Worm (Caenorhabditis elegans) whole organism, late embryonic: Measurements from ENCODE around the gene F49E10.4.

Experiments used
- K09A11.1 ChIP-seq: sonication (generic microtip); optimal IDR thresholded peaks from 2 replicates; lab custom pipeline; 2017; ENCODE audit warnings: antibody characterized with exemption, mild to moderate bottlenecking, missing genetic modification characterization, missing compliant biosample characterization; ENCODE audit not compliant: insufficient read depth
- mec-3 ChIP-seq: sonication (generic microtip); optimal IDR thresholded peaks from 2 replicates; lab custom pipeline; 2016; ENCODE audit warnings: borderline replicate concordance, missing genetic modification characterization, missing compliant biosample characterization
- nhr-232 ChIP-seq: sonication (generic microtip); optimal IDR thresholded peaks from 2 replicates; lab custom pipeline; 2016; ENCODE audit warnings: missing genetic modification characterization, missing compliant biosample characterization
- pha-4 ChIP-seq: fragments of 150-350 bp; optimal IDR thresholded peaks from 2 replicates; lab custom pipeline; 2018; ENCODE audit warnings: missing biosample characterization, missing genetic modification reagents, missing genetic modification characterization
- sox-2 ChIP-seq: fragments of 200-800 bp; sonication (Bioruptor generic); IDR thresholded peaks from 2 replicates; pipeline ENCODE4 v1.3.6; 2022; ENCODE audit warnings: missing genetic modification reagents, missing genetic modification characterization, missing compliant biosample characterization
- unc-42 ChIP-seq: sonication (generic microtip); optimal IDR thresholded peaks from 2 replicates; lab custom pipeline; 2016; ENCODE audit warnings: missing genotype, missing genetic modification characterization, missing compliant biosample characterization

- TF ChIP-seq nhr-232 (no peak), mec-3 (tag; lab: Kevin White, UChicago) (no peak), pha-4 (tag; lab: Kevin White, UChicago) (no peak), unc-42 (tag; lab: Kevin White, UChicago) (no peak), sox-2 (GFP tag; lab: Robert Waterston, UW) (no peak), K09A11.1 (tag; lab: Kevin White, UChicago) (no peak)
Observed at ce11 chrX:5854163-5854451, 21.6 kb upstream of the F49E10.4 start, which contains the start of gene hog-1.
